Worm (Caenorhabditis elegans) whole organism, L1 larva: ENCODE data around the gene igeg-2.

Source experiments
- C04F5.9 ChIP-seq: sonication (generic microtip); optimal IDR thresholded peaks from 2 replicates; lab custom pipeline; 2016; ENCODE audit warnings: missing genetic modification characterization, missing compliant biosample characterization
- C16A3.4 ChIP-seq: fragments of 150-350 bp; optimal IDR thresholded peaks from 2 replicates; lab custom pipeline; 2014; ENCODE audit warnings: missing biosample characterization, missing genetic modification characterization
- aly-2 ChIP-seq: fragments of 150-350 bp; optimal IDR thresholded peaks from 2 replicates; lab custom pipeline; 2014; ENCODE audit warnings: missing biosample characterization, missing genetic modification characterization
- blmp-1 ChIP-seq: fragments of 150-350 bp; optimal IDR thresholded peaks from 2 replicates; lab custom pipeline; 2014; ENCODE audit warnings: missing biosample characterization, missing genetic modification characterization
- ceh-63 ChIP-seq: fragments of 200-800 bp; sonication (Bioruptor generic); optimal IDR thresholded peaks from 2 replicates; lab custom pipeline; 2018; ENCODE audit warnings: mild to moderate bottlenecking, missing genetic modification characterization, missing compliant biosample characterization
- ceh-90 ChIP-seq: sonication (generic microtip); optimal IDR thresholded peaks from 2 replicates; lab custom pipeline; 2016; ENCODE audit warnings: missing genetic modification characterization, missing compliant biosample characterization
- dpl-1 ChIP-seq, 3 experiments: fragments of 150-350 bp in 2 of 3; sonication (generic microtip) in 1 of 3; optimal IDR thresholded peaks; 2 replicates each; lab custom pipeline; 2014 to 2017; ENCODE audit warnings: missing biosample characterization in 3 of 3, missing genetic modification characterization in 3 of 3, missing genetic modification reagents in 3 of 3
- dsc-1 ChIP-seq: sonication (generic microtip); optimal IDR thresholded peaks from 2 replicates; lab custom pipeline; 2016; ENCODE audit warnings: mild to moderate bottlenecking, missing genetic modification characterization, missing compliant biosample characterization
- efl-3 ChIP-seq: fragments of 200-800 bp; sonication (Bioruptor generic); optimal IDR thresholded peaks from 2 replicates; lab custom pipeline; 2018; ENCODE audit warnings: mild to moderate bottlenecking, missing genetic modification characterization, missing compliant biosample characterization
- elt-2 ChIP-seq: sonication (generic microtip); optimal IDR thresholded peaks from 2 replicates; lab custom pipeline; 2016; ENCODE audit warnings: missing genetic modification characterization, mild to moderate bottlenecking, inconsistent platforms, missing compliant biosample characterization, missing genetic modification reagents
- elt-3 ChIP-seq, 6 experiments: fragments of 150-350 bp in 1 of 6; sonication (generic microtip); optimal IDR thresholded peaks; 2 replicates each; lab custom pipeline; 2017 to 2018; ENCODE audit warnings: missing biosample characterization in 6 of 6, missing genetic modification characterization in 6 of 6, inconsistent platforms in 1 of 6
- fkh-8 ChIP-seq: sonication (generic microtip); optimal IDR thresholded peaks from 2 replicates; lab custom pipeline; 2016; ENCODE audit warnings: mild to moderate bottlenecking, missing genetic modification characterization, missing compliant biosample characterization
- hlh-17 ChIP-seq: fragments of 200-800 bp; sonication (Bioruptor generic); optimal IDR thresholded peaks from 2 replicates; lab custom pipeline; 2018; ENCODE audit warnings: missing genetic modification characterization, mild to moderate bottlenecking, missing compliant biosample characterization, moderate library complexity, borderline replicate concordance
- hlh-4 ChIP-seq: sonication (generic microtip); optimal IDR thresholded peaks from 2 replicates; lab custom pipeline; 2016; ENCODE audit warnings: mild to moderate bottlenecking, missing genetic modification characterization, missing compliant biosample characterization
- isw-1 ChIP-seq: fragments of 200-800 bp; sonication (Bioruptor generic); IDR thresholded peaks from 2 replicates; pipeline ENCODE4 v1.3.6; 2022; ENCODE audit warnings: missing genetic modification characterization, missing compliant biosample characterization
- lin-14 ChIP-seq: fragments of 200-800 bp; sonication (Bioruptor generic); optimal IDR thresholded peaks from 2 replicates; lab custom pipeline; 2018; ENCODE audit warnings: mild to moderate bottlenecking, missing genetic modification characterization, moderate library complexity, missing compliant biosample characterization
- lin-15B ChIP-seq: fragments of 150-350 bp; sonication (generic microtip); optimal IDR thresholded peaks from 3 replicates; lab custom pipeline; 2014; ENCODE audit warnings: missing biosample characterization, missing genetic modification characterization
- lin-39 ChIP-seq: fragments of 150-350 bp; optimal IDR thresholded peaks from 2 replicates; lab custom pipeline; 2014; ENCODE audit warnings: missing biosample characterization, missing genetic modification reagents, missing genetic modification characterization
- mab-9 ChIP-seq: fragments of 200-800 bp; sonication (Bioruptor generic); IDR thresholded peaks from 2 replicates; pipeline ENCODE4 v1.3.6; 2022; ENCODE audit warnings: missing genetic modification reagents, missing genetic modification characterization, missing compliant biosample characterization
- mdl-1 ChIP-seq, 2 experiments: fragments of 150-350 bp; optimal IDR thresholded peaks; 2 replicates each; lab custom pipeline; 2014 to 2017; ENCODE audit warnings: missing biosample characterization in 2 of 2, missing genetic modification characterization in 2 of 2, inconsistent platforms in 1 of 2
- nhr-20 ChIP-seq: sonication (generic microtip); optimal IDR thresholded peaks from 2 replicates; lab custom pipeline; 2016; ENCODE audit warnings: mild to moderate bottlenecking, missing genetic modification characterization, missing compliant biosample characterization
- nhr-47 ChIP-seq: sonication (generic microtip); optimal IDR thresholded peaks from 2 replicates; lab custom pipeline; 2016; ENCODE audit warnings: mild to moderate bottlenecking, missing genetic modification characterization, moderate library complexity, missing compliant biosample characterization
- nhr-71 ChIP-seq: sonication (generic microtip); optimal IDR thresholded peaks from 2 replicates; lab custom pipeline; 2016; ENCODE audit warnings: mild to moderate bottlenecking, missing genetic modification characterization, moderate library complexity, missing compliant biosample characterization
- nhr-76 ChIP-seq: sonication (generic microtip); optimal IDR thresholded peaks from 2 replicates; lab custom pipeline; 2017; ENCODE audit warnings: missing biosample characterization, missing genetic modification characterization
- nhr-77 ChIP-seq: fragments of 150-350 bp; optimal IDR thresholded peaks from 2 replicates; lab custom pipeline; 2014; ENCODE audit warnings: missing biosample characterization, missing genetic modification characterization
- nhr-84 ChIP-seq: sonication (generic microtip); optimal IDR thresholded peaks from 2 replicates; lab custom pipeline; 2017; ENCODE audit warnings: missing biosample characterization, missing genetic modification characterization
- nhr-85 ChIP-seq: sonication (generic microtip); peaks from one replicate; lab custom pipeline; 2016; ENCODE audit warnings: missing genetic modification characterization, inconsistent platforms, missing compliant biosample characterization
- nhr-90 ChIP-seq: sonication (generic microtip); optimal IDR thresholded peaks from 2 replicates; lab custom pipeline; 2016; ENCODE audit warnings: mild to moderate bottlenecking, missing genetic modification characterization, missing compliant biosample characterization; ENCODE audit not compliant: poor library complexity
- pag-3 ChIP-seq: sonication (generic microtip); optimal IDR thresholded peaks from 2 replicates; lab custom pipeline; 2017; ENCODE audit warnings: missing genetic modification characterization, mild to moderate bottlenecking, missing compliant biosample characterization, antibody characterized with exemption, borderline replicate concordance; ENCODE audit not compliant: insufficient read depth
- pax-3 ChIP-seq: fragments of 200-800 bp; sonication (Bioruptor generic); optimal IDR thresholded peaks from 2 replicates; lab custom pipeline; 2018; ENCODE audit warnings: mild to moderate bottlenecking, missing genetic modification characterization, moderate library complexity, missing compliant biosample characterization
- rnt-1 ChIP-seq: sonication (generic microtip); optimal IDR thresholded peaks from 2 replicates; lab custom pipeline; 2016; ENCODE audit warnings: mild to moderate bottlenecking, missing genetic modification characterization, moderate library complexity, missing compliant biosample characterization
- snu-23 ChIP-seq: sonication (generic microtip); optimal IDR thresholded peaks from 2 replicates; lab custom pipeline; 2016; ENCODE audit warnings: missing genetic modification characterization, missing compliant biosample characterization
- sptf-1 ChIP-seq: fragments of 150-350 bp; optimal IDR thresholded peaks from 2 replicates; lab custom pipeline; 2014; ENCODE audit warnings: missing biosample characterization, missing genetic modification characterization
- swsn-7 ChIP-seq: sonication (generic microtip); optimal IDR thresholded peaks from 2 replicates; lab custom pipeline; 2016; ENCODE audit warnings: missing genetic modification characterization, missing compliant biosample characterization
- unc-86 ChIP-seq: sonication (generic microtip); optimal IDR thresholded peaks from 2 replicates; lab custom pipeline; 2016; ENCODE audit warnings: missing genetic modification characterization, missing compliant biosample characterization
- unc-98 ChIP-seq: fragments of 200-800 bp; sonication (Bioruptor generic); IDR thresholded peaks from 2 replicates; pipeline ENCODE4 v1.3.6; 2022; ENCODE audit warnings: missing genetic modification characterization, missing compliant biosample characterization
- vab-15 ChIP-seq: sonication (generic microtip); optimal IDR thresholded peaks from 2 replicates; lab custom pipeline; 2017; ENCODE audit warnings: missing genotype, mild to moderate bottlenecking, missing genetic modification characterization, missing compliant biosample characterization
- zag-1 ChIP-seq: fragments of 150-350 bp; optimal IDR thresholded peaks from 2 replicates; lab custom pipeline; 2014; ENCODE audit warnings: missing biosample characterization, missing genetic modification characterization
- zip-4 ChIP-seq: fragments of 200-800 bp; sonication (Bioruptor generic); optimal IDR thresholded peaks from 2 replicates; lab custom pipeline; 2018; ENCODE audit warnings: mild to moderate bottlenecking, missing genetic modification characterization, moderate library complexity, missing compliant biosample characterization

The igeg-2 gene

DNA sequence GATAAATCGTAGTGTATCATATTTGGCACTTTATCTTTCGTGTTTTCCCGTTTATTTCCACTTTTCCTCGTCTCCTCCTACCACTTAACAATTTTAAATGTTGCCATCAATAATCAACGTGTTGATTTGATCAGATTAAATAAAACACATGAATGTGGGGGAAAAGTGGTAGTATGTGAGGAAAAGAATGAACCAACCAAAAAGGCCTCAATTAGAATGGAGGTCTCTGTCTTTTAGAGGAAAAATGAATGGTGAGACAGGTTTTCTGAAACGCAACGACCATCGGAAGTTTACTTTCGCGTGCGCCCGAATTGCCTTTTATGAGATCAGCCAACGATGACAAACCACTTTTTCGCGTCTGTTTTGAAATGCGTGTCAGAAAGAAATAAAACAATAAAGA is 5.9 kb upstream of the igeg-2 start:
- TF ChIP-seq isw-1 (GFP tag; lab: Robert Waterston, UW), result no peak
- TF ChIP-seq fkh-8 (tag; lab: Kevin White, UChicago), result no peak
- no peak for TF ChIP-seq lin-39 (tag; lab: Kevin White, UChicago)
- no peak for TF ChIP-seq nhr-90 (tag; lab: Kevin White, UChicago)
- no peak for TF ChIP-seq pag-3
- TF ChIP-seq swsn-7 (tag; lab: Kevin White, UChicago), result no peak
- TF ChIP-seq C16A3.4 (tag; lab: Kevin White, UChicago), result no peak
- no peak for TF ChIP-seq efl-3 (GFP tag; lab: Kevin White, UChicago)
- TF ChIP-seq lin-14 (GFP tag; lab: Kevin White, UChicago), result peak; percentile 41
- peak; percentile 69 for TF ChIP-seq nhr-85 (tag; lab: Kevin White, UChicago)
- no peak for TF ChIP-seq sptf-1 (tag; lab: Kevin White, UChicago)
- no peak for TF ChIP-seq rnt-1
- no peak for TF ChIP-seq mdl-1 (tag; optimal IDR thresholded peaks at IDR 0.05; lab: Kevin White, UChicago)
- no peak for TF ChIP-seq snu-23 (GFP tag; lab: Kevin White, UChicago)
- no peak for TF ChIP-seq dsc-1
- TF ChIP-seq aly-2, result no peak
- TF ChIP-seq unc-98 (GFP tag; lab: Robert Waterston, UW), result no peak
- no peak for TF ChIP-seq unc-86 (tag; lab: Kevin White, UChicago)
- TF ChIP-seq nhr-77 (tag; lab: Kevin White, UChicago), result no peak
- no peak for TF ChIP-seq dpl-1 (GFP tag; optimal IDR thresholded peaks at IDR 0.05; lab: Kevin White, UChicago)
- TF ChIP-seq nhr-20 (tag; lab: Kevin White, UChicago), result no peak
- TF ChIP-seq ceh-90, result no peak
- no peak for TF ChIP-seq nhr-76 (tag; lab: Kevin White, UChicago)
- TF ChIP-seq blmp-1, result peak; percentile 11

DNA sequence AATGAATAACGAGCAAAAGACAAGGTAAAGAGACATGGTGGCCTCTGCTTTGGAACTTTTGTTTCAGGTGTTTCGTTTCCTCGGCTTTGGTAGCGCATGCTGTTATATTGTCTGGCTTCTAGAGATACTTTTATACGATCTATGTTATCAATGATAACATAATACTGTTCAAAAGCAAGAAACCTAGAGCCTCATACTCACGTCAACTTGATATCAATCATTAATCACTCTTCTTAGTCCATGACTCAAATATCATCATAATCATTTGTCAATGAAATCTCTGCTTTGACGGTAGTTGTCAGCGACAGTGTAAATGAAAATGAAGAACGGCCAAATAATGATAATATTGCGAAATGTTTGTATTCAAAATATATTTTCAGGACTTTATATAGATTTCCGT is 3.8 kb upstream of the igeg-2 start:
- TF ChIP-seq vab-15 (tag; lab: Kevin White, UChicago) (no peak), zip-4 (GFP tag; lab: Kevin White, UChicago) (no peak), nhr-20 (tag; lab: Kevin White, UChicago) (peak; percentile 6), lin-14 (GFP tag; lab: Kevin White, UChicago) (peak; percentile 30), elt-3 (tag; optimal IDR thresholded peaks at IDR 0.05; lab: Kevin White, UChicago) (peak in 3 of 6 experiments; percentile 1 to 28 (median 17)), blmp-1 (peak; percentile 32)

ce11 chrX:11447695-11448094 is 1.3 kb upstream of the igeg-2 start:
- no peak for TF ChIP-seq nhr-84 (tag; lab: Kevin White, UChicago)
- no peak for TF ChIP-seq zag-1 (tag; lab: Kevin White, UChicago)
- no peak for TF ChIP-seq C04F5.9
- TF ChIP-seq ceh-63, result no peak
- peak; percentile 16 for TF ChIP-seq lin-14 (GFP tag; lab: Kevin White, UChicago)
- no peak for TF ChIP-seq hlh-4
- no peak for TF ChIP-seq hlh-17
- TF ChIP-seq lin-15B (tag; lab: Kevin White, UChicago), result no peak
- peak; percentile 4 for TF ChIP-seq nhr-71 (tag; lab: Kevin White, UChicago)
- no peak for TF ChIP-seq pax-3 (tag; lab: Kevin White, UChicago)
- peak; percentile 93 for TF ChIP-seq elt-2 (tag; lab: Kevin White, UChicago)
- no peak for TF ChIP-seq nhr-47 (tag; lab: Kevin White, UChicago)
- no peak for TF ChIP-seq mab-9 (GFP tag; lab: Robert Waterston, UW)
- no peak for TF ChIP-seq nhr-85 (tag; lab: Kevin White, UChicago)
